Fruit fly (Drosophila melanogaster) whole organism, embryonic: ENCODE results near the gene Cpr31A.

ENCODE experiments used
- Aef1 ChIP-seq: fragments of 200-800 bp; sonication (Bioruptor generic); IDR thresholded peaks from 3 replicates; pipeline ENCODE4 v1.3.6; 2022; ENCODE audit warnings: missing biosample characterization, missing genetic modification characterization
- Awh ChIP-seq: fragments of 200-800 bp; sonication (Bioruptor generic); IDR thresholded peaks from 2 replicates; pipeline ENCODE4, ENCODE4 v1.3.6; 2022; ENCODE audit warnings: missing biosample characterization, missing genetic modification characterization
- Bgb ChIP-seq: fragments of 200-800 bp; sonication (Bioruptor generic); IDR thresholded peaks from 2 replicates; pipeline ENCODE4 v1.3.6; 2022; ENCODE audit warnings: missing biosample characterization, missing genetic modification characterization; ENCODE audit not compliant: partially characterized antibody
- Blimp-1 ChIP-seq: fragments of 200-800 bp; sonication (Bioruptor generic); optimal IDR thresholded peaks from 3 replicates; lab custom pipeline; 2018; ENCODE audit warnings: missing biosample characterization, missing genetic modification characterization, mild to moderate bottlenecking, moderate library complexity, missing genetic modification reagents
- CG10209 ChIP-seq: fragments of 200-800 bp; sonication (Bioruptor generic); optimal IDR thresholded peaks from 3 replicates; lab custom pipeline; 2017; ENCODE audit warnings: missing biosample characterization, mild to moderate bottlenecking, missing genetic modification characterization, missing genetic modification reagents
- CG10366 ChIP-seq: fragments of 200-800 bp; sonication (Bioruptor generic); IDR thresholded peaks from 2 replicates; pipeline ENCODE4 v1.3.6; 2022; ENCODE audit warnings: missing biosample characterization, missing genetic modification characterization
- CG10979 ChIP-seq: fragments of 200-800 bp; sonication (Bioruptor generic); optimal IDR thresholded peaks from 2 replicates; lab custom pipeline; 2018; ENCODE audit warnings: missing biosample characterization, mild to moderate bottlenecking, missing genetic modification characterization, moderate library complexity
- CG12236 ChIP-seq: fragments of 200-800 bp; sonication (Bioruptor generic); optimal IDR thresholded peaks from 2 replicates; lab custom pipeline; 2016; ENCODE audit warnings: missing biosample characterization, missing genetic modification characterization
- CG15601 ChIP-seq: fragments of 200-800 bp; sonication (Bioruptor generic); optimal IDR thresholded peaks from 3 replicates; lab custom pipeline; 2019; ENCODE audit warnings: missing biosample characterization, mild to moderate bottlenecking, missing genetic modification characterization, moderate library complexity
- CG1602 ChIP-seq: fragments of 200-800 bp; sonication (Bioruptor generic); optimal IDR thresholded peaks from 3 replicates; lab custom pipeline; 2016; ENCODE audit warnings: missing biosample characterization, missing genetic modification characterization
- CG2120 ChIP-seq: fragments of 200-800 bp; sonication (Bioruptor generic); optimal IDR thresholded peaks from 3 replicates; lab custom pipeline; 2016; ENCODE audit warnings: missing biosample characterization, missing genetic modification characterization
- CG3281 ChIP-seq: fragments of 200-800 bp; sonication (Bioruptor generic); optimal IDR thresholded peaks from 3 replicates; lab custom pipeline; 2017; ENCODE audit warnings: missing biosample characterization, mild to moderate bottlenecking, missing genetic modification characterization
- CG3407 ChIP-seq: fragments of 200-800 bp; sonication (Bioruptor generic); optimal IDR thresholded peaks from 2 replicates; lab custom pipeline; 2018; ENCODE audit warnings: missing biosample characterization, mild to moderate bottlenecking, missing genetic modification characterization
- CG4360 ChIP-seq: fragments of 200-800 bp; sonication (Bioruptor generic); IDR thresholded peaks from 2 replicates; pipeline ENCODE4 v1.3.6; 2022; ENCODE audit warnings: missing biosample characterization, missing genetic modification characterization
- CG5245 ChIP-seq: fragments of 200-800 bp; sonication (Bioruptor generic); optimal IDR thresholded peaks from 3 replicates; lab custom pipeline; 2016; ENCODE audit warnings: missing biosample characterization, missing genetic modification characterization
- CG6175 ChIP-seq: fragments of 200-800 bp; sonication (Bioruptor generic); IDR thresholded peaks from 3 replicates; pipeline ENCODE4 v1.3.6; 2022; ENCODE audit warnings: missing biosample characterization, missing genetic modification characterization
- CG6683 ChIP-seq: fragments of 200-800 bp; sonication (Bioruptor generic); optimal IDR thresholded peaks from 2 replicates; lab custom pipeline; 2017; ENCODE audit warnings: missing biosample characterization, mild to moderate bottlenecking, missing genetic modification characterization, missing genetic modification reagents
- Dfd ChIP-seq, 2 experiments: fragments of >200 bp; optimal IDR thresholded peaks; 2 replicates each; lab custom pipeline; 2017; ENCODE audit warnings: missing biosample characterization in 2 of 2, missing genetic modification characterization in 2 of 2
- Doc3 ChIP-seq: fragments of 200-800 bp; sonication (Bioruptor generic); IDR thresholded peaks from 3 replicates; pipeline ENCODE4 v1.3.6; 2022; ENCODE audit warnings: missing biosample characterization, missing genetic modification characterization; ENCODE audit not compliant: partially characterized antibody
- E2f2 ChIP-seq: fragments of 200-800 bp; sonication (Bioruptor generic); IDR thresholded peaks from 2 replicates; pipeline ENCODE4 v1.3.6; 2022; ENCODE audit warnings: missing biosample characterization, missing genetic modification characterization
- Ets65A ChIP-seq: fragments of 200-800 bp; sonication (Bioruptor generic); peaks from one replicate; lab custom pipeline; 2016; ENCODE audit warnings: missing biosample characterization, missing genetic modification characterization
- Ets97D ChIP-seq: fragments of 200-800 bp; sonication (Bioruptor generic); optimal IDR thresholded peaks from 3 replicates; lab custom pipeline; 2016; ENCODE audit warnings: missing biosample characterization, missing genetic modification characterization
- Fer1 ChIP-seq: fragments of 200-800 bp; sonication (Bioruptor generic); optimal IDR thresholded peaks from 2 replicates; lab custom pipeline; 2017; ENCODE audit warnings: missing biosample characterization, mild to moderate bottlenecking, missing genetic modification characterization
- H15 ChIP-seq: fragments of 200-800 bp; sonication (Bioruptor generic); IDR thresholded peaks from 3 replicates; pipeline ENCODE4 v1.3.6; 2022; ENCODE audit warnings: missing biosample characterization, missing genetic modification characterization
- Myb ChIP-seq: fragments of 200-800 bp; sonication (Bioruptor generic); optimal IDR thresholded peaks from 2 replicates; lab custom pipeline; 2016; ENCODE audit warnings: missing biosample characterization, missing genetic modification characterization
- Nf-YB ChIP-seq: fragments of 200-800 bp; sonication (Bioruptor generic); optimal IDR thresholded peaks from 3 replicates; lab custom pipeline; 2019; ENCODE audit warnings: missing biosample characterization, mild to moderate bottlenecking, missing genetic modification characterization, moderate library complexity
- Ptx1 ChIP-seq: fragments of 200-800 bp; sonication (Bioruptor generic); IDR thresholded peaks from 2 replicates; pipeline ENCODE4 v1.3.6; 2022; ENCODE audit warnings: missing biosample characterization, missing genetic modification characterization
- ase ChIP-seq: fragments of 200-800 bp; sonication (Bioruptor generic); IDR thresholded peaks from 3 replicates; pipeline ENCODE4 v1.3.6; 2022; ENCODE audit warnings: missing biosample characterization, missing genetic modification characterization
- bcd ChIP-seq: fragments of 200-800 bp; sonication (Bioruptor generic); optimal IDR thresholded peaks from 2 replicates; lab custom pipeline; 2017; ENCODE audit warnings: missing biosample characterization, mild to moderate bottlenecking, missing genetic modification characterization
- br ChIP-seq: fragments of >200 bp; optimal IDR thresholded peaks from 2 replicates; lab custom pipeline; 2017
- bsh ChIP-seq, 2 experiments: fragments of 200-800 bp; sonication (Bioruptor generic); optimal IDR thresholded peaks; 2 replicates each; lab custom pipeline; 2017 to 2018; ENCODE audit warnings: mild to moderate bottlenecking in 2 of 2, missing biosample characterization in 2 of 2, missing genetic modification characterization in 2 of 2, moderate library complexity in 1 of 2
- cg ChIP-seq: fragments of 200-800 bp; sonication (Bioruptor generic); optimal IDR thresholded peaks from 3 replicates; lab custom pipeline; 2019; ENCODE audit warnings: missing biosample characterization, mild to moderate bottlenecking, missing genetic modification characterization, moderate library complexity
- ci ChIP-seq: fragments of 200-800 bp; sonication (Bioruptor generic); IDR thresholded peaks from 3 replicates; pipeline ENCODE4 v1.3.6; 2022; ENCODE audit warnings: missing biosample characterization, missing genetic modification characterization
- corto ChIP-seq: fragments of 200-800 bp; sonication (Bioruptor generic); optimal IDR thresholded peaks from 2 replicates; lab custom pipeline; 2016; ENCODE audit warnings: missing biosample characterization, mild to moderate bottlenecking, missing genetic modification characterization, moderate library complexity
- crol ChIP-seq: fragments of 200-800 bp; sonication (Bioruptor generic); IDR thresholded peaks from 2 replicates; pipeline ENCODE4 v1.3.6; 2022; ENCODE audit warnings: missing biosample characterization, missing genetic modification characterization
- danr ChIP-seq: fragments of 200-800 bp; sonication (Bioruptor generic); IDR thresholded peaks from 2 replicates; pipeline ENCODE4 v1.3.6; 2022; ENCODE audit warnings: missing biosample characterization, missing genetic modification characterization
- dimm ChIP-seq: fragments of 200-800 bp; sonication (Bioruptor generic); IDR thresholded peaks from 2 replicates; pipeline ENCODE4 v1.3.6; 2022; ENCODE audit warnings: missing biosample characterization, missing genetic modification characterization
- eyg ChIP-seq: fragments of 200-800 bp; sonication (Bioruptor generic); optimal IDR thresholded peaks from 3 replicates; lab custom pipeline; 2016; ENCODE audit warnings: missing biosample characterization, missing genetic modification characterization
- gce ChIP-seq: fragments of 200-800 bp; sonication (Bioruptor generic); IDR thresholded peaks from 3 replicates; pipeline ENCODE4 v1.3.6; 2022; ENCODE audit warnings: missing biosample characterization, missing genetic modification characterization
- gcm2 ChIP-seq: fragments of 200-800 bp; sonication (Bioruptor generic); optimal IDR thresholded peaks from 2 replicates; lab custom pipeline; 2016; ENCODE audit warnings: missing biosample characterization, missing genetic modification characterization
- hbn ChIP-seq: fragments of 200-800 bp; sonication (Bioruptor generic); IDR thresholded peaks from 2 replicates; pipeline ENCODE4 v1.3.6; 2022; ENCODE audit warnings: missing biosample characterization, missing genetic modification characterization; ENCODE audit not compliant: partially characterized antibody
- lab ChIP-seq: fragments of 200-800 bp; sonication (Bioruptor generic); optimal IDR thresholded peaks from 3 replicates; lab custom pipeline; 2017; ENCODE audit warnings: missing biosample characterization, missing genetic modification characterization, mild to moderate bottlenecking, moderate library complexity, missing genetic modification reagents
- lilli ChIP-seq: fragments of 200-800 bp; sonication (Bioruptor generic); optimal IDR thresholded peaks from 3 replicates; lab custom pipeline; 2016; ENCODE audit warnings: missing biosample characterization, missing genetic modification characterization
- nau ChIP-seq: fragments of 200-800 bp; sonication (Bioruptor generic); optimal IDR thresholded peaks from 3 replicates; lab custom pipeline; 2017; ENCODE audit warnings: missing biosample characterization, mild to moderate bottlenecking, missing genetic modification characterization, missing genetic modification reagents
- oc ChIP-seq: fragments of 200-800 bp; sonication (Bioruptor generic); optimal IDR thresholded peaks from 2 replicates; lab custom pipeline; 2018; ENCODE audit warnings: missing biosample characterization, mild to moderate bottlenecking, missing genetic modification characterization, moderate library complexity
- org-1 ChIP-seq: fragments of 200-800 bp; sonication (Bioruptor generic); optimal IDR thresholded peaks from 2 replicates; lab custom pipeline; 2017; ENCODE audit warnings: missing biosample characterization, missing genetic modification characterization
- pan ChIP-seq, 4 experiments: fragments of >200 bp in 3 of 4; fragments of 200-800 bp in 1 of 4; sonication (Bioruptor generic) in 1 of 4; optimal IDR thresholded peaks in 3 of 4; IDR thresholded peaks in 1 of 4; 2 replicates each; pipeline versions ENCODE4 v1.3.6 to Lab custom; 2017 to 2022; ENCODE audit warnings: missing biosample characterization in 2 of 4, missing genetic modification characterization in 2 of 4, mixed read lengths in 1 of 4
- pho ChIP-seq: fragments of 200-800 bp; sonication (Bioruptor generic); optimal IDR thresholded peaks from 2 replicates; lab custom pipeline; 2016; ENCODE audit warnings: missing biosample characterization, missing genetic modification characterization
- sd ChIP-seq: fragments of 200-800 bp; sonication (Bioruptor generic); optimal IDR thresholded peaks from 3 replicates; lab custom pipeline; 2018; ENCODE audit warnings: missing biosample characterization, mild to moderate bottlenecking, missing genetic modification characterization, moderate library complexity
- sna ChIP-seq: fragments of 200-800 bp; sonication (Bioruptor generic); IDR thresholded peaks from 2 replicates; pipeline ENCODE4 v1.3.6; 2022; ENCODE audit warnings: missing biosample characterization, missing genetic modification characterization; ENCODE audit not compliant: partially characterized antibody
- tna ChIP-seq: fragments of 200-800 bp; sonication (Bioruptor generic); IDR thresholded peaks from 2 replicates; pipeline ENCODE4 v1.3.6; 2022; ENCODE audit warnings: missing biosample characterization, missing genetic modification characterization; ENCODE audit not compliant: partially characterized antibody

The Cpr31A gene

DNA sequence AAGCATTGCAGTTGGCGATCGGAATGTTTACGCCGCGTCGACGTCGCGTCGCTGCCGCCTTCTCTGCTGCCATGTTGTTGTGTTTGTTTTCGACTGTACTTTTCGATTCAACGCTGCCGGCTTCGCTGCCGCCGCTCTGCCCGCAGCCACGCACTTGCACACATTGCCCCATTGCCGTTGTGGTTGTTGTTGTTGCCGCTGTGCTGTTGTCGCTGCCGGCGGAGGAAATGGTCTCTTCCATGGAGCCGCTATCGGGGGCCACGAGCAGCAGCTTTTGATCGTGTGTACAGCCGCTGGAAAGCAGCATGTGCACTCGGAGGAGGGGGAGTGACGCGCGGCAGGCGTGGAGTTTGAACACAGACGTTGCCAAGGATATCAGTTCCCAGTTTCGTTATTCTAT lies 49.4 kb upstream of the Cpr31A start (continued):
- TF ChIP-seq Blimp-1 (GFP tag; lab: Kevin White, UChicago) = no peak
- TF ChIP-seq CG5245 = no peak
- TF ChIP-seq cg (GFP tag; lab: Kevin White, UChicago) = peak; percentile 42
- no peak for TF ChIP-seq CG10366 (GFP tag; lab: Robert Waterston, UW)
- TF ChIP-seq CG6175 (GFP tag; lab: Robert Waterston, UW) = no peak
- TF ChIP-seq pho = no peak
- peak; percentile 76 for TF ChIP-seq sd (tag; lab: Kevin White, UChicago)
- no peak for TF ChIP-seq bsh (GFP tag; optimal IDR thresholded peaks at IDR 0.05; lab: Kevin White, UChicago)
- peak; percentile 77 for TF ChIP-seq CG15601
- no peak for TF ChIP-seq gcm2
- no peak for TF ChIP-seq Fer1
- no peak for TF ChIP-seq CG10209 (GFP tag; lab: Kevin White, UChicago)
- no peak for TF ChIP-seq CG1602 (GFP tag; lab: Kevin White, UChicago)
- no peak for TF ChIP-seq danr
- peak; percentile 37; the same call in 2 of the 3 replicates for TF ChIP-seq Aef1
- TF ChIP-seq oc (tag; lab: Kevin White, UChicago) = no peak
- peak; percentile 58 for TF ChIP-seq Ets65A (GFP tag; lab: Kevin White, UChicago)
- no peak for TF ChIP-seq CG12236
- TF ChIP-seq CG3281 (GFP tag; lab: Kevin White, UChicago) = no peak
- 0 out of 2 replicates have a peak, but pooled peaks have one; percentile 44 for TF ChIP-seq sna
- TF ChIP-seq br = no peak
- no peak for TF ChIP-seq bcd
- TF ChIP-seq corto (GFP tag; lab: Kevin White, UChicago) = no peak
- TF ChIP-seq Nf-YB = no peak
- no peak for TF ChIP-seq Ptx1 (GFP tag; lab: Robert Waterston, UW)
- peak; percentile 18; the same call in 1 of the 2 replicates for TF ChIP-seq E2f2 (GFP tag; lab: Robert Waterston, UW)
- TF ChIP-seq Awh = no peak
- no peak for TF ChIP-seq Doc3
- TF ChIP-seq lab (GFP tag; lab: Kevin White, UChicago) = no peak
- TF ChIP-seq CG4360 (GFP tag; lab: Robert Waterston, UW) = peak; percentile 99
- peak; percentile 61; the same call in 1 of the 2 replicates for TF ChIP-seq crol (GFP tag; lab: Robert Waterston, UW)
- no peak for TF ChIP-seq pan (optimal IDR thresholded peaks at IDR 0.05; lab: Kevin White, UChicago)
- no peak for TF ChIP-seq pan (GFP tag; optimal IDR thresholded peaks at IDR 0.05 in 1 of 2, IDR thresholded peaks at IDR 0.05 in 1 of 2)
- no peak for TF ChIP-seq CG3407
- TF ChIP-seq tna (GFP tag; lab: Robert Waterston, UW) = no peak
- peak; percentile 73 for TF ChIP-seq ci
- no peak for TF ChIP-seq Dfd (GFP tag; optimal IDR thresholded peaks at IDR 0.05; lab: Kevin White, UChicago)
- TF ChIP-seq Ets97D (GFP tag; lab: Kevin White, UChicago) = peak; percentile 54
- TF ChIP-seq CG10979 (tag; lab: Kevin White, UChicago) = no peak
- no peak for TF ChIP-seq H15
- no peak for TF ChIP-seq nau (GFP tag; lab: Kevin White, UChicago)
- TF ChIP-seq gce (GFP tag; lab: Robert Waterston, UW) = no peak
- no peak for TF ChIP-seq dimm (GFP tag; lab: Robert Waterston, UW)
- no peak for TF ChIP-seq lilli
- TF ChIP-seq CG2120 = no peak
- no peak; the same call in 1 of the 2 replicates for TF ChIP-seq Bgb (GFP tag; lab: Robert Waterston, UW)
- TF ChIP-seq eyg = no peak
- TF ChIP-seq Myb = no peak
- TF ChIP-seq hbn (GFP tag; lab: Robert Waterston, UW) = peak; percentile 39; the same call in 1 of the 2 replicates
- no peak for TF ChIP-seq CG6683 (GFP tag; lab: Kevin White, UChicago)
- no peak for TF ChIP-seq org-1 (GFP tag; lab: Kevin White, UChicago)
- TF ChIP-seq ase (GFP tag; lab: Robert Waterston, UW) = no peak
